Worm (Caenorhabditis elegans): ENCODE data around the gene tbc-9.

- TF ChIP-seq sox-4 (tag; optimal IDR thresholded peaks at IDR 0.05) = no peak
- no peak for TF ChIP-seq hlh-13 (GFP tag; optimal IDR thresholded peaks at IDR 0.05)
- TF ChIP-seq ama-1 (optimal IDR thresholded peaks at IDR 0.05) = no peak
- TF ChIP-seq ceh-31 (tag; optimal IDR thresholded peaks at IDR 0.05) = no peak
- no peak for TF ChIP-seq ceh-9 (tag; optimal IDR thresholded peaks at IDR 0.05)
Measured at ce11 chrIV:13508924-13509323, 6.3 kb upstream of the tbc-9 start, which contains the start of gene afmd-2.
